Fruit fly (Drosophila melanogaster) whole organism, embryonic: ENCODE measurements around the gene CG9184.
A peak's percentile ranks its signal among the peaks of the same experiment; 100 is the strongest.

Experiments used
- Adf1 ChIP-seq: fragments of 200-800 bp; sonication (Bioruptor generic); IDR thresholded peaks from 2 replicates; pipeline ENCODE4 v1.3.6; 2022; ENCODE audit warnings: missing biosample characterization, missing genetic modification characterization
- Aef1 ChIP-seq: fragments of 200-800 bp; sonication (Bioruptor generic); IDR thresholded peaks from 3 replicates; pipeline ENCODE4 v1.3.6; 2022; ENCODE audit warnings: missing biosample characterization, missing genetic modification characterization
- BEAF-32 ChIP-seq: fragments of 200-800 bp; sonication (Bioruptor generic); optimal IDR thresholded peaks from 3 replicates; lab custom pipeline; 2017; ENCODE audit warnings: missing biosample characterization, missing genetic modification characterization, mild to moderate bottlenecking, moderate library complexity, missing genetic modification reagents
- C15 ChIP-seq: fragments of 200-800 bp; sonication (Bioruptor generic); IDR thresholded peaks from 3 replicates; pipeline ENCODE4 v1.3.6; 2022; ENCODE audit warnings: missing biosample characterization, missing genetic modification characterization
- CG11696 ChIP-seq: fragments of 200-800 bp; sonication (Bioruptor generic); IDR thresholded peaks from 2 replicates; pipeline ENCODE4 v1.3.6; 2022; ENCODE audit warnings: missing biosample characterization, missing genetic modification characterization
- CG12071 ChIP-seq: fragments of 200-800 bp; sonication (Bioruptor generic); optimal IDR thresholded peaks from 3 replicates; lab custom pipeline; 2018; ENCODE audit warnings: missing biosample characterization, mild to moderate bottlenecking, missing genetic modification characterization
- CG13123 ChIP-seq: fragments of 200-800 bp; sonication (Bioruptor generic); optimal IDR thresholded peaks from 2 replicates; lab custom pipeline; 2016; ENCODE audit warnings: missing biosample characterization, missing genetic modification characterization
- CG15514 ChIP-seq: fragments of 200-800 bp; sonication (Bioruptor generic); optimal IDR thresholded peaks from 3 replicates; lab custom pipeline; 2017; ENCODE audit warnings: missing biosample characterization, missing genetic modification characterization, mild to moderate bottlenecking, moderate library complexity, missing genetic modification reagents
- CG16779 ChIP-seq: fragments of 200-800 bp; sonication (Bioruptor generic); IDR thresholded peaks from 2 replicates; pipeline ENCODE4 v1.3.6; 2022; ENCODE audit warnings: missing biosample characterization, missing genetic modification characterization
- CG17186 ChIP-seq: fragments of 200-800 bp; sonication (Bioruptor generic); optimal IDR thresholded peaks from 3 replicates; lab custom pipeline; 2017; ENCODE audit warnings: missing biosample characterization, missing genetic modification reagents, missing genetic modification characterization
- CG17802 ChIP-seq: fragments of 200-800 bp; sonication (Bioruptor generic); optimal IDR thresholded peaks from 2 replicates; lab custom pipeline; 2018; ENCODE audit warnings: missing biosample characterization, mild to moderate bottlenecking, missing genetic modification characterization, moderate library complexity
- CG3163 ChIP-seq: fragments of 200-800 bp; sonication (Bioruptor generic); optimal IDR thresholded peaks from 3 replicates; lab custom pipeline; 2016; ENCODE audit warnings: missing biosample characterization, missing genetic modification characterization
- CG3407 ChIP-seq: fragments of 200-800 bp; sonication (Bioruptor generic); optimal IDR thresholded peaks from 2 replicates; lab custom pipeline; 2018; ENCODE audit warnings: missing biosample characterization, mild to moderate bottlenecking, missing genetic modification characterization
- CG4707 ChIP-seq: fragments of 200-800 bp; sonication (Bioruptor generic); optimal IDR thresholded peaks from 2 replicates; lab custom pipeline; 2018; ENCODE audit warnings: missing biosample characterization, mild to moderate bottlenecking, missing genetic modification characterization, moderate library complexity
- D ChIP-seq, 2 experiments: fragments of 200-800 bp in 1 of 2; fragments of >200 bp in 1 of 2; sonication (Bioruptor generic) in 1 of 2; optimal IDR thresholded peaks; 2 replicates in 1 of 2; 3 replicates in 1 of 2; lab custom pipeline; 2017; ENCODE audit warnings: mild to moderate bottlenecking in 1 of 2, missing biosample characterization in 1 of 2, missing genetic modification characterization in 1 of 2, missing genetic modification reagents in 1 of 2
- Dip2 ChIP-seq: fragments of 200-800 bp; sonication (Bioruptor generic); IDR thresholded peaks from 2 replicates; pipeline ENCODE4 v1.3.6; 2022; ENCODE audit warnings: missing biosample characterization, missing genetic modification characterization
- Doc3 ChIP-seq: fragments of 200-800 bp; sonication (Bioruptor generic); IDR thresholded peaks from 3 replicates; pipeline ENCODE4 v1.3.6; 2022; ENCODE audit warnings: missing biosample characterization, missing genetic modification characterization; ENCODE audit not compliant: partially characterized antibody
- Ets65A ChIP-seq: fragments of 200-800 bp; sonication (Bioruptor generic); peaks from one replicate; lab custom pipeline; 2016; ENCODE audit warnings: missing biosample characterization, missing genetic modification characterization
- Gug ChIP-seq: fragments of 200-800 bp; sonication (Bioruptor generic); IDR thresholded peaks from 4 replicates; pipeline ENCODE4 v1.3.6; 2022; ENCODE audit warnings: missing biosample characterization, missing genetic modification characterization
- HLH54F ChIP-seq: fragments of 200-800 bp; sonication (Bioruptor generic); optimal IDR thresholded peaks from 3 replicates; lab custom pipeline; 2016; ENCODE audit warnings: missing biosample characterization, missing genetic modification characterization
- HmgD ChIP-seq: fragments of 200-800 bp; sonication (Bioruptor generic); optimal IDR thresholded peaks from 3 replicates; lab custom pipeline; 2016; ENCODE audit warnings: missing biosample characterization, missing genetic modification characterization
- Hr78 ChIP-seq, 2 experiments: fragments of 200-800 bp in 1 of 2; fragments of >200 bp in 1 of 2; sonication (Bioruptor generic) in 1 of 2; optimal IDR thresholded peaks; 2 replicates each; lab custom pipeline; 2017 to 2019; ENCODE audit warnings: missing biosample characterization in 2 of 2, missing genetic modification characterization in 2 of 2, mild to moderate bottlenecking in 1 of 2, moderate library complexity in 1 of 2
- Mes4 ChIP-seq: fragments of 200-800 bp; sonication (Bioruptor generic); optimal IDR thresholded peaks from 2 replicates; lab custom pipeline; 2016; ENCODE audit warnings: missing biosample characterization, missing genetic modification characterization
- Nf-YB ChIP-seq: fragments of 200-800 bp; sonication (Bioruptor generic); optimal IDR thresholded peaks from 3 replicates; lab custom pipeline; 2019; ENCODE audit warnings: missing biosample characterization, mild to moderate bottlenecking, missing genetic modification characterization, moderate library complexity
- Oaz ChIP-seq: fragments of 200-800 bp; sonication (Bioruptor generic); IDR thresholded peaks from 2 replicates; pipeline ENCODE4 v1.3.6; 2022; ENCODE audit warnings: missing biosample characterization, missing genetic modification characterization
- Scr ChIP-seq: fragments of 200-800 bp; sonication (Bioruptor generic); IDR thresholded peaks from 2 replicates; pipeline ENCODE4 v1.3.6; 2022; ENCODE audit warnings: missing biosample characterization, missing genetic modification characterization; ENCODE audit not compliant: partially characterized antibody
- Sox102F ChIP-seq: fragments of 200-800 bp; sonication (Bioruptor generic); optimal IDR thresholded peaks from 2 replicates; lab custom pipeline; 2018; ENCODE audit warnings: missing biosample characterization, mild to moderate bottlenecking, missing genetic modification characterization, moderate library complexity
- Stat92E ChIP-seq, 3 experiments: fragments of >200 bp in 2 of 3; fragments of 200-800 bp in 1 of 3; sonication (Bioruptor generic) in 1 of 3; optimal IDR thresholded peaks; 2 replicates each; lab custom pipeline; 2017 to 2019; ENCODE audit warnings: missing biosample characterization in 3 of 3, missing genetic modification characterization in 3 of 3, mild to moderate bottlenecking in 1 of 3, moderate library complexity in 1 of 3
- TFAM ChIP-seq: fragments of 200-800 bp; sonication (Bioruptor generic); optimal IDR thresholded peaks from 2 replicates; lab custom pipeline; 2017; ENCODE audit warnings: missing biosample characterization, missing genetic modification characterization, inconsistent platforms
- abd-A ChIP-seq: fragments of 200-800 bp; sonication (Bioruptor generic); optimal IDR thresholded peaks from 3 replicates; lab custom pipeline; 2019; ENCODE audit warnings: missing biosample characterization, mild to moderate bottlenecking, missing genetic modification characterization, moderate library complexity
- ash1 ChIP-seq: fragments of 200-800 bp; sonication (Bioruptor generic); optimal IDR thresholded peaks from 2 replicates; lab custom pipeline; 2018; ENCODE audit warnings: missing biosample characterization, mild to moderate bottlenecking, missing genetic modification characterization
- ci ChIP-seq: fragments of 200-800 bp; sonication (Bioruptor generic); IDR thresholded peaks from 3 replicates; pipeline ENCODE4 v1.3.6; 2022; ENCODE audit warnings: missing biosample characterization, missing genetic modification characterization
- corto ChIP-seq: fragments of 200-800 bp; sonication (Bioruptor generic); optimal IDR thresholded peaks from 2 replicates; lab custom pipeline; 2016; ENCODE audit warnings: missing biosample characterization, mild to moderate bottlenecking, missing genetic modification characterization, moderate library complexity
- crp ChIP-seq, 2 experiments: fragments of 200-800 bp; sonication (Bioruptor generic); optimal IDR thresholded peaks; 2 replicates in 1 of 2; 3 replicates in 1 of 2; lab custom pipeline; 2017; ENCODE audit warnings: missing biosample characterization in 2 of 2, missing genetic modification characterization in 2 of 2, mild to moderate bottlenecking in 1 of 2, moderate library complexity in 1 of 2
- dan ChIP-seq: fragments of 200-800 bp; sonication (Bioruptor generic); IDR thresholded peaks from 2 replicates; pipeline ENCODE4 v1.3.6; 2022; ENCODE audit warnings: missing biosample characterization, missing genetic modification characterization
- dysf ChIP-seq: fragments of 200-800 bp; sonication (Bioruptor generic); IDR thresholded peaks from 3 replicates; pipeline ENCODE4 v1.3.6; 2022; ENCODE audit warnings: missing biosample characterization, missing genetic modification characterization
- gce ChIP-seq: fragments of 200-800 bp; sonication (Bioruptor generic); IDR thresholded peaks from 3 replicates; pipeline ENCODE4 v1.3.6; 2022; ENCODE audit warnings: missing biosample characterization, missing genetic modification characterization
- gem ChIP-seq: fragments of 200-800 bp; sonication (Bioruptor generic); optimal IDR thresholded peaks from 2 replicates; lab custom pipeline; 2019; ENCODE audit warnings: missing biosample characterization, mild to moderate bottlenecking, missing genetic modification characterization, moderate library complexity
- kni ChIP-seq: fragments of 200-800 bp; sonication (Bioruptor generic); optimal IDR thresholded peaks from 3 replicates; lab custom pipeline; 2017; ENCODE audit warnings: mild to moderate bottlenecking, missing biosample characterization, missing genetic modification reagents, missing genetic modification characterization
- maf-S ChIP-seq: fragments of 200-800 bp; sonication (Bioruptor generic); optimal IDR thresholded peaks from 2 replicates; lab custom pipeline; 2016; ENCODE audit warnings: missing biosample characterization, missing genetic modification characterization
- mirr ChIP-seq: fragments of 200-800 bp; sonication (Bioruptor generic); optimal IDR thresholded peaks from 3 replicates; lab custom pipeline; 2018; ENCODE audit warnings: missing biosample characterization, mild to moderate bottlenecking, missing genetic modification characterization
- peb ChIP-seq: fragments of 200-800 bp; sonication (Bioruptor generic); IDR thresholded peaks from 2 replicates; pipeline ENCODE4 v1.3.6; 2022; ENCODE audit warnings: missing biosample characterization, missing genetic modification characterization
- pita ChIP-seq: fragments of 200-800 bp; sonication (Bioruptor generic); optimal IDR thresholded peaks from 2 replicates; lab custom pipeline; 2017; ENCODE audit warnings: missing biosample characterization, mild to moderate bottlenecking, missing genetic modification characterization
- pzg ChIP-seq: fragments of 200-800 bp; sonication (Bioruptor generic); optimal IDR thresholded peaks from 3 replicates; lab custom pipeline; 2018; ENCODE audit warnings: missing biosample characterization, mild to moderate bottlenecking, missing genetic modification characterization, moderate library complexity
- repo ChIP-seq: fragments of 200-800 bp; sonication (Bioruptor generic); optimal IDR thresholded peaks from 2 replicates; lab custom pipeline; 2016; ENCODE audit warnings: missing biosample characterization, missing genetic modification characterization
- sd ChIP-seq: fragments of 200-800 bp; sonication (Bioruptor generic); optimal IDR thresholded peaks from 3 replicates; lab custom pipeline; 2018; ENCODE audit warnings: missing biosample characterization, mild to moderate bottlenecking, missing genetic modification characterization, moderate library complexity
- so ChIP-seq: fragments of 200-800 bp; sonication (Bioruptor generic); IDR thresholded peaks from 3 replicates; pipeline ENCODE4 v1.3.6; 2022; ENCODE audit warnings: missing biosample characterization, missing genetic modification characterization

The CG9184 gene

DNA sequence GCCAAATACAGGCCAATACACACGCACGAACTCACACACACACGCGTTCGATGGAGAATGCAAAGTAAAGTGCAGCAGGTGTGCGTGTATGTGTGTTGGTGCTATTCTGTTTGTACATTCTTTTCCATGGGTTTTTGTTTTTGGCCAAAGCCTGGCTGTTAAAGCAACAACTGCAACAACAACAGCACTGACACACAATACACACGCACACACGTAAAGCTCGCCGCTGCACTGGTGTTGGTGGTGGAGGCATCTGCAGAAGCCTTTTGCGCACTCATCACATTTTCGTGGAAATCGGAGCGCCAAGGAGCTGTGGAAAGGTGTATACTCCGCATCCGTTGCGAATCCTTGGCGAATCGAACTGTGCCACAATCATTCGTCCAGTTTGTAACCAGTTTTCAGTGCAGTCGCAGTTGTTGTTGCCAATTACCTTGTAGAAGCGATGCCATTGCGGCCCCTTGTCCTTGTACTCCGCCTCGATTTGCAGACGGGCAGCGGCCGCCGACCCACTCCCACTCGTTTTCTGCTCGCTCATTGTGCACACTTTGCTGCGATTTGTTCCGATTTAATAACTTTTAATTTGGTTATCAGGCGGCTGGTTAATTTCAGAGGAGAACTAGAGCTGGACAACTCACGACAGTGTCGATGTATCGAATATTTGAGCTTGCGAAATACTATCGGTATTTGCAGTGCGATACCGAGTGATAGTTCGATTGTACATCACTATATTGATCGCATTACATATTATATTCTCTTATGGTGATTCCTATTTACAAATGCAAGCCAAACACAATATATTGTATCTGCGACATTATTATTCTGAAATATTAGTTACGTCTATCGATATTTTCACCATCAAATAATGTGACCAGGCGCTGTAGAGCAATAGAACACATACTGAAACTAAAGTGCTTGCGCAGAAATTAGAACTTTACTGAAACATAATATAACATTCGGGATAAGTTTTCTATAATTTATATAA lies 27.6 kb upstream of the CG9184 start (continued):
- peak; percentile 21 for TF ChIP-seq Sox102F (GFP tag; lab: Kevin White, UChicago)
- peak; percentile 30 for TF ChIP-seq sd (tag; lab: Kevin White, UChicago)
- no peak for TF ChIP-seq dan
- TF ChIP-seq CG15514 = peak; percentile 69
- no peak for TF ChIP-seq TFAM (GFP tag; lab: Kevin White, UChicago)
- no peak for TF ChIP-seq ci (GFP tag; lab: Robert Waterston, UW)
- TF ChIP-seq Nf-YB = peak; percentile 11
- TF ChIP-seq crp (GFP tag; optimal IDR thresholded peaks at IDR 0.05; lab: Kevin White, UChicago) = no peak
- TF ChIP-seq ash1 = no peak
- peak; percentile 38 for TF ChIP-seq HLH54F (GFP tag; lab: Kevin White, UChicago)
- TF ChIP-seq Hr78 (GFP tag; optimal IDR thresholded peaks at IDR 0.05; lab: Kevin White, UChicago) = no peak
- TF ChIP-seq CG12071 (GFP tag; lab: Kevin White, UChicago) = no peak
- no peak for TF ChIP-seq peb (GFP tag; lab: Robert Waterston, UW)
- no peak for TF ChIP-seq Oaz (GFP tag; lab: Robert Waterston, UW)
- peak; percentile 62 for TF ChIP-seq gem (tag; lab: Kevin White, UChicago)
- TF ChIP-seq kni (GFP tag; lab: Kevin White, UChicago) = no peak
- no peak for TF ChIP-seq CG17802 (tag; lab: Kevin White, UChicago)
- TF ChIP-seq CG3163 (GFP tag; lab: Kevin White, UChicago) = no peak
- no peak for TF ChIP-seq abd-A (tag; lab: Kevin White, UChicago)
- peak; percentile 90 for TF ChIP-seq Ets65A (GFP tag; lab: Kevin White, UChicago)
- TF ChIP-seq CG13123 (GFP tag; lab: Kevin White, UChicago) = peak; percentile 1
- TF ChIP-seq CG11696 = no peak
- TF ChIP-seq mirr (GFP tag; lab: Kevin White, UChicago) = no peak
- no peak for TF ChIP-seq Dip2 (GFP tag; lab: Robert Waterston, UW)
- peak; percentile 98 for TF ChIP-seq Doc3 (GFP tag; lab: Robert Waterston, UW)
- TF ChIP-seq CG17186 = peak; percentile 33
- no peak for TF ChIP-seq CG4707 (GFP tag; lab: Kevin White, UChicago)
- TF ChIP-seq Stat92E (GFP tag; optimal IDR thresholded peaks at IDR 0.05; lab: Kevin White, UChicago) = no peak
- TF ChIP-seq CG3407 (GFP tag; lab: Kevin White, UChicago) = no peak
- TF ChIP-seq HmgD = peak; percentile 38
- no peak for TF ChIP-seq D (optimal IDR thresholded peaks at IDR 0.05; lab: Kevin White, UChicago)
- TF ChIP-seq D (GFP tag; optimal IDR thresholded peaks at IDR 0.05; lab: Kevin White, UChicago) = no peak
- peak; percentile 85 for TF ChIP-seq pzg (GFP tag; lab: Kevin White, UChicago)
- no peak for TF ChIP-seq Aef1 (GFP tag; lab: Robert Waterston, UW)
- TF ChIP-seq repo = no peak
- TF ChIP-seq Gug (GFP tag; lab: Robert Waterston, UW) = no peak; the same call in 3 of the 4 replicates
- TF ChIP-seq BEAF-32 = peak; percentile 98
- TF ChIP-seq Mes4 (GFP tag; lab: Kevin White, UChicago) = no peak
- TF ChIP-seq C15 (GFP tag; lab: Robert Waterston, UW) = no peak
- TF ChIP-seq Adf1 (GFP tag; lab: Robert Waterston, UW) = no peak
- TF ChIP-seq gce = no peak
- peak; percentile 35 for TF ChIP-seq maf-S (GFP tag; lab: Kevin White, UChicago)
- TF ChIP-seq dysf (GFP tag; lab: Robert Waterston, UW) = 0 out of 3 replicates have a peak, but pooled peaks have one; percentile 5
- TF ChIP-seq corto (GFP tag; lab: Kevin White, UChicago) = peak; percentile 42
- TF ChIP-seq CG16779 (GFP tag; lab: Robert Waterston, UW) = no peak
- no peak for TF ChIP-seq pita
- TF ChIP-seq Scr (GFP tag; lab: Robert Waterston, UW) = peak; percentile 98
- TF ChIP-seq so (GFP tag; lab: Robert Waterston, UW) = no peak
